Fruit fly (Drosophila melanogaster) whole organism, embryonic: Measurements from ENCODE around the gene ATPsynG.

Source experiments
- Adf1 ChIP-seq: fragments of 200-800 bp; sonication (Bioruptor generic); IDR thresholded peaks from 2 replicates; pipeline ENCODE4 v1.3.6; 2022; ENCODE audit warnings: missing biosample characterization, missing genetic modification characterization
- Aef1 ChIP-seq: fragments of 200-800 bp; sonication (Bioruptor generic); IDR thresholded peaks from 3 replicates; pipeline ENCODE4 v1.3.6; 2022; ENCODE audit warnings: missing biosample characterization, missing genetic modification characterization
- Atf3 ChIP-seq: fragments of 200-800 bp; sonication (Bioruptor generic); optimal IDR thresholded peaks from 3 replicates; lab custom pipeline; 2016; ENCODE audit warnings: missing biosample characterization, missing genetic modification characterization
- Awh ChIP-seq: fragments of 200-800 bp; sonication (Bioruptor generic); IDR thresholded peaks from 2 replicates; pipeline ENCODE4, ENCODE4 v1.3.6; 2022; ENCODE audit warnings: missing biosample characterization, missing genetic modification characterization
- Bdp1 ChIP-seq: fragments of 200-800 bp; sonication (Bioruptor generic); optimal IDR thresholded peaks from 3 replicates; lab custom pipeline; 2016; ENCODE audit warnings: missing biosample characterization, missing genetic modification characterization
- CG10462 ChIP-seq: fragments of 200-800 bp; sonication (Bioruptor generic); optimal IDR thresholded peaks from 2 replicates; lab custom pipeline; 2016; ENCODE audit warnings: missing biosample characterization, missing genetic modification characterization
- CG11398 ChIP-seq: fragments of 200-800 bp; sonication (Bioruptor generic); optimal IDR thresholded peaks from 2 replicates; lab custom pipeline; 2016; ENCODE audit warnings: missing biosample characterization, missing genetic modification characterization
- CG11504 ChIP-seq: fragments of 200-800 bp; sonication (Bioruptor generic); optimal IDR thresholded peaks from 3 replicates; lab custom pipeline; 2019; ENCODE audit warnings: missing biosample characterization, mild to moderate bottlenecking, missing genetic modification characterization, moderate library complexity
- CG11723 ChIP-seq: fragments of 200-800 bp; sonication (Bioruptor generic); optimal IDR thresholded peaks from 2 replicates; lab custom pipeline; 2017; ENCODE audit warnings: missing biosample characterization, mild to moderate bottlenecking, missing genetic modification characterization
- CG12219 ChIP-seq: fragments of 200-800 bp; sonication (Bioruptor generic); optimal IDR thresholded peaks from 3 replicates; lab custom pipeline; 2018; ENCODE audit warnings: missing biosample characterization, mild to moderate bottlenecking, missing genetic modification characterization
- CG12236 ChIP-seq: fragments of 200-800 bp; sonication (Bioruptor generic); optimal IDR thresholded peaks from 2 replicates; lab custom pipeline; 2016; ENCODE audit warnings: missing biosample characterization, missing genetic modification characterization
- CG13123 ChIP-seq: fragments of 200-800 bp; sonication (Bioruptor generic); optimal IDR thresholded peaks from 2 replicates; lab custom pipeline; 2016; ENCODE audit warnings: missing biosample characterization, missing genetic modification characterization
- CG15073 ChIP-seq: fragments of 200-800 bp; sonication (Bioruptor generic); optimal IDR thresholded peaks from 2 replicates; lab custom pipeline; 2016; ENCODE audit warnings: missing biosample characterization, missing genetic modification characterization
- CG18262 ChIP-seq: fragments of 200-800 bp; optimal IDR thresholded peaks from 3 replicates; lab custom pipeline; 2019; ENCODE audit warnings: missing biosample characterization, mild to moderate bottlenecking, missing genetic modification characterization, moderate library complexity
- CG42726 ChIP-seq: fragments of 200-800 bp; sonication (Bioruptor generic); IDR thresholded peaks from 2 replicates; pipeline ENCODE4 v1.3.6; 2022; ENCODE audit warnings: missing biosample characterization, missing genetic modification characterization; ENCODE audit not compliant: partially characterized antibody
- CG4360 ChIP-seq: fragments of 200-800 bp; sonication (Bioruptor generic); IDR thresholded peaks from 2 replicates; pipeline ENCODE4 v1.3.6; 2022; ENCODE audit warnings: missing biosample characterization, missing genetic modification characterization
- CG4424 ChIP-seq: fragments of 200-800 bp; sonication (Bioruptor generic); optimal IDR thresholded peaks from 3 replicates; lab custom pipeline; 2016; ENCODE audit warnings: missing biosample characterization, missing genetic modification characterization
- CG6654 ChIP-seq: fragments of 200-800 bp; sonication (Bioruptor generic); optimal IDR thresholded peaks from 2 replicates; lab custom pipeline; 2017; ENCODE audit warnings: missing biosample characterization, mild to moderate bottlenecking, missing genetic modification characterization
- CG9609 ChIP-seq: fragments of 200-800 bp; sonication (Bioruptor generic); optimal IDR thresholded peaks from 3 replicates; lab custom pipeline; 2016; ENCODE audit warnings: missing biosample characterization, missing genetic modification characterization
- CTCF ChIP-seq: fragments of 200-800 bp; sonication (Bioruptor generic); optimal IDR thresholded peaks from 2 replicates; lab custom pipeline; 2017; ENCODE audit warnings: missing biosample characterization, mild to moderate bottlenecking, missing genetic modification characterization, moderate library complexity
- D ChIP-seq, 2 experiments: fragments of 200-800 bp in 1 of 2; fragments of >200 bp in 1 of 2; sonication (Bioruptor generic) in 1 of 2; optimal IDR thresholded peaks; 2 replicates in 1 of 2; 3 replicates in 1 of 2; lab custom pipeline; 2017; ENCODE audit warnings: mild to moderate bottlenecking in 1 of 2, missing biosample characterization in 1 of 2, missing genetic modification characterization in 1 of 2, missing genetic modification reagents in 1 of 2
- Dll ChIP-seq: fragments of 200-800 bp; sonication (Bioruptor generic); IDR thresholded peaks from 4 replicates; pipeline ENCODE4 v1.3.6; 2022; ENCODE audit warnings: missing biosample characterization, missing genetic modification characterization; ENCODE audit not compliant: partially characterized antibody
- Doc3 ChIP-seq: fragments of 200-800 bp; sonication (Bioruptor generic); IDR thresholded peaks from 3 replicates; pipeline ENCODE4 v1.3.6; 2022; ENCODE audit warnings: missing biosample characterization, missing genetic modification characterization; ENCODE audit not compliant: partially characterized antibody
- H15 ChIP-seq: fragments of 200-800 bp; sonication (Bioruptor generic); IDR thresholded peaks from 3 replicates; pipeline ENCODE4 v1.3.6; 2022; ENCODE audit warnings: missing biosample characterization, missing genetic modification characterization
- Hmx ChIP-seq: fragments of 200-800 bp; sonication (Bioruptor generic); optimal IDR thresholded peaks from 2 replicates; lab custom pipeline; 2016; ENCODE audit warnings: missing biosample characterization, missing genetic modification characterization
- Mrtf ChIP-seq: fragments of 200-800 bp; sonication (Bioruptor generic); IDR thresholded peaks from 3 replicates; pipeline ENCODE4 v1.3.6; 2022; ENCODE audit warnings: missing biosample characterization, missing genetic modification characterization
- Oli ChIP-seq: fragments of 200-800 bp; sonication (Bioruptor generic); optimal IDR thresholded peaks from 2 replicates; lab custom pipeline; 2018; ENCODE audit warnings: missing biosample characterization, mild to moderate bottlenecking, missing genetic modification characterization, moderate library complexity
- Stat92E ChIP-seq, 3 experiments: fragments of >200 bp in 2 of 3; fragments of 200-800 bp in 1 of 3; sonication (Bioruptor generic) in 1 of 3; optimal IDR thresholded peaks; 2 replicates each; lab custom pipeline; 2017 to 2019; ENCODE audit warnings: missing biosample characterization in 3 of 3, missing genetic modification characterization in 3 of 3, mild to moderate bottlenecking in 1 of 3, moderate library complexity in 1 of 3
- Trl ChIP-seq, 3 experiments: fragments of >200 bp in 2 of 3; fragments of 200-800 bp in 1 of 3; sonication (Bioruptor generic) in 1 of 3; optimal IDR thresholded peaks; 2 replicates in 1 of 3; 3 replicates in 2 of 3; lab custom pipeline; 2016 to 2017; ENCODE audit warnings: missing biosample characterization in 1 of 3, missing genetic modification characterization in 1 of 3
- Vsx1 ChIP-seq: fragments of 200-800 bp; sonication (Bioruptor generic); optimal IDR thresholded peaks from 2 replicates; lab custom pipeline; 2017; ENCODE audit warnings: missing biosample characterization, mild to moderate bottlenecking, missing genetic modification characterization, missing genetic modification reagents
- abd-A ChIP-seq: fragments of 200-800 bp; sonication (Bioruptor generic); optimal IDR thresholded peaks from 3 replicates; lab custom pipeline; 2019; ENCODE audit warnings: missing biosample characterization, mild to moderate bottlenecking, missing genetic modification characterization, moderate library complexity
- ash1 ChIP-seq: fragments of 200-800 bp; sonication (Bioruptor generic); optimal IDR thresholded peaks from 2 replicates; lab custom pipeline; 2018; ENCODE audit warnings: missing biosample characterization, mild to moderate bottlenecking, missing genetic modification characterization
- bsh ChIP-seq, 2 experiments: fragments of 200-800 bp; sonication (Bioruptor generic); optimal IDR thresholded peaks; 2 replicates each; lab custom pipeline; 2017 to 2018; ENCODE audit warnings: mild to moderate bottlenecking in 2 of 2, missing biosample characterization in 2 of 2, missing genetic modification characterization in 2 of 2, moderate library complexity in 1 of 2
- chn ChIP-seq: fragments of 200-800 bp; sonication (Bioruptor generic); optimal IDR thresholded peaks from 2 replicates; lab custom pipeline; 2016; ENCODE audit warnings: missing biosample characterization, missing genetic modification characterization
- crp ChIP-seq, 2 experiments: fragments of 200-800 bp; sonication (Bioruptor generic); optimal IDR thresholded peaks; 2 replicates in 1 of 2; 3 replicates in 1 of 2; lab custom pipeline; 2017; ENCODE audit warnings: missing biosample characterization in 2 of 2, missing genetic modification characterization in 2 of 2, mild to moderate bottlenecking in 1 of 2, moderate library complexity in 1 of 2
- fd64A ChIP-seq: fragments of 200-800 bp; sonication (Bioruptor generic); optimal IDR thresholded peaks from 3 replicates; lab custom pipeline; 2018; ENCODE audit warnings: missing biosample characterization, mild to moderate bottlenecking, missing genetic modification characterization
- fd96Cb ChIP-seq: fragments of 200-800 bp; sonication (Bioruptor generic); optimal IDR thresholded peaks from 2 replicates; lab custom pipeline; 2018; ENCODE audit warnings: missing biosample characterization, mild to moderate bottlenecking, missing genetic modification characterization, moderate library complexity
- grau ChIP-seq: fragments of 200-800 bp; optimal IDR thresholded peaks from 3 replicates; lab custom pipeline; 2019; ENCODE audit warnings: missing biosample characterization, mild to moderate bottlenecking, missing genetic modification characterization, moderate library complexity
- grn ChIP-seq: fragments of 200-800 bp; sonication (Bioruptor generic); optimal IDR thresholded peaks from 3 replicates; lab custom pipeline; 2017; ENCODE audit warnings: missing biosample characterization, missing genetic modification characterization
- gro ChIP-seq: fragments of 200-800 bp; sonication (Bioruptor generic); optimal IDR thresholded peaks from 2 replicates; lab custom pipeline; 2016; ENCODE audit warnings: missing biosample characterization, missing genetic modification characterization
- jumu ChIP-seq: fragments of 200-800 bp; sonication (Bioruptor generic); optimal IDR thresholded peaks from 3 replicates; lab custom pipeline; 2016; ENCODE audit warnings: missing biosample characterization, missing genetic modification characterization
- kay ChIP-seq: fragments of 200-800 bp; sonication (Bioruptor generic); optimal IDR thresholded peaks from 2 replicates; lab custom pipeline; 2016; ENCODE audit warnings: missing biosample characterization, missing genetic modification characterization
- lola ChIP-seq, 3 experiments: fragments of >200 bp in 2 of 3; fragments of 200-800 bp in 1 of 3; sonication (Bioruptor generic) in 1 of 3; optimal IDR thresholded peaks; 2 replicates each; lab custom pipeline; 2017 to 2019; ENCODE audit warnings: missing biosample characterization in 3 of 3, missing genetic modification characterization in 3 of 3, mild to moderate bottlenecking in 1 of 3, moderate library complexity in 1 of 3
- mirr ChIP-seq: fragments of 200-800 bp; sonication (Bioruptor generic); optimal IDR thresholded peaks from 3 replicates; lab custom pipeline; 2018; ENCODE audit warnings: missing biosample characterization, mild to moderate bottlenecking, missing genetic modification characterization
- mld ChIP-seq: fragments of 200-800 bp; sonication (Bioruptor generic); IDR thresholded peaks from 3 replicates; pipeline ENCODE4 v1.3.6; 2022; ENCODE audit warnings: missing biosample characterization, missing genetic modification characterization; ENCODE audit not compliant: partially characterized antibody
- pnt ChIP-seq: fragments of 200-800 bp; sonication (Bioruptor generic); optimal IDR thresholded peaks from 3 replicates; lab custom pipeline; 2016; ENCODE audit warnings: missing biosample characterization, missing genetic modification characterization
- pros ChIP-seq: fragments of 200-800 bp; sonication (Bioruptor generic); optimal IDR thresholded peaks from 3 replicates; lab custom pipeline; 2019; ENCODE audit warnings: missing biosample characterization, mild to moderate bottlenecking, missing genetic modification characterization, moderate library complexity
- ranshi ChIP-seq: fragments of 200-800 bp; sonication (Bioruptor generic); IDR thresholded peaks from 2 replicates; pipeline ENCODE4 v1.3.6; 2022; ENCODE audit warnings: missing biosample characterization, missing genetic modification characterization
- so ChIP-seq: fragments of 200-800 bp; sonication (Bioruptor generic); IDR thresholded peaks from 3 replicates; pipeline ENCODE4 v1.3.6; 2022; ENCODE audit warnings: missing biosample characterization, missing genetic modification characterization
- wdn ChIP-seq: fragments of 200-800 bp; sonication (Bioruptor generic); IDR thresholded peaks from 2 replicates; pipeline ENCODE4 v1.3.6; 2022; ENCODE audit warnings: missing biosample characterization, missing genetic modification characterization
- zfh2 ChIP-seq: fragments of 200-800 bp; sonication (Bioruptor generic); optimal IDR thresholded peaks from 2 replicates; lab custom pipeline; 2016; ENCODE audit warnings: missing biosample characterization, missing genetic modification characterization

Gene ATPsynG

DNA sequence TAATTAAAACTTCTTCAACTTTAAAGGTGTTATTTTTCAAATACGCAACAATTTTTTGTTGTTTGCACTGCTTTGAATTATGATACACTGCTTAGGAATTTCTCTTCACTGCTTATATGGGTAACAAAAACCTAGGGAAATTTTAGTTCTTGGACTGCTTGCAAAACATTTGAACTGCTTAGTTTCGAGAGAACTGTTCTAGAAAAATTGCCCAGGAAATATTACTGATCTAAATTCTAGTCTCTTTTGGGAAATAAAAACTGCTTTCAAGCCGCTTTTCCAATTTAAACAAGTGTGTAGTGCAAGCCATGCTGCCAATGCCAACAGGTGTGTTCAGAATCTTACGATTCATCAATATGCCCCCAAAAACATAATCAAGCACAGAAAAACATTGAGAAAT is 11.7 kb downstream of the ATPsynG start (continued):
- TF ChIP-seq crp (GFP tag; optimal IDR thresholded peaks at IDR 0.05; lab: Kevin White, UChicago) (no peak), Vsx1 (GFP tag; lab: Kevin White, UChicago) (no peak), Trl (optimal IDR thresholded peaks at IDR 0.05; lab: Kevin White, UChicago) (no peak), Trl (GFP tag; optimal IDR thresholded peaks at IDR 0.05; lab: Kevin White, UChicago) (no peak), mld (GFP tag; lab: Robert Waterston, UW) (no peak), lola (GFP tag; optimal IDR thresholded peaks at IDR 0.05; lab: Kevin White, UChicago) (peak in 1 of 3 experiments; percentile 21), CG11723 (GFP tag; lab: Kevin White, UChicago) (no peak), grn (GFP tag; lab: Kevin White, UChicago) (no peak), CG9609 (GFP tag; lab: Kevin White, UChicago) (no peak), Mrtf (GFP tag; lab: Robert Waterston, UW) (no peak), CG10462 (GFP tag; lab: Kevin White, UChicago) (no peak), CG13123 (no peak), Adf1 (no peak), H15 (GFP tag; lab: Robert Waterston, UW) (no peak), Atf3 (GFP tag; lab: Kevin White, UChicago) (no peak), Aef1 (GFP tag; lab: Robert Waterston, UW) (peak; percentile 57; the same call in 1 of the 3 replicates), Hmx (GFP tag; lab: Kevin White, UChicago) (no peak), CG4360 (0 out of 2 replicates have a peak, but pooled peaks have one; percentile 22), ash1 (GFP tag; lab: Kevin White, UChicago) (no peak), Stat92E (GFP tag; optimal IDR thresholded peaks at IDR 0.05; lab: Kevin White, UChicago) (no peak), zfh2 (GFP tag; lab: Kevin White, UChicago) (no peak), jumu (no peak), mirr (GFP tag; lab: Kevin White, UChicago) (no peak), Oli (no peak), fd64A (no peak), CG18262 (tag; lab: Kevin White, UChicago) (no peak), fd96Cb (tag; lab: Kevin White, UChicago) (no peak), Dll (GFP tag; lab: Robert Waterston, UW) (no peak), chn (GFP tag; lab: Kevin White, UChicago) (no peak), wdn (GFP tag; lab: Robert Waterston, UW) (no peak), CG6654 (GFP tag; lab: Kevin White, UChicago) (no peak), so (GFP tag; lab: Robert Waterston, UW) (no peak), Bdp1 (GFP tag; lab: Kevin White, UChicago) (peak; percentile 14), kay (GFP tag; lab: Kevin White, UChicago) (peak; percentile 31), CG12219 (GFP tag; lab: Kevin White, UChicago) (no peak), Doc3 (GFP tag; lab: Robert Waterston, UW) (no peak), pros (GFP tag; lab: Kevin White, UChicago) (no peak), CG11504 (tag; lab: Kevin White, UChicago) (peak; percentile 74), gro (GFP tag; lab: Kevin White, UChicago) (no peak), abd-A (tag; lab: Kevin White, UChicago) (no peak), D (optimal IDR thresholded peaks at IDR 0.05; lab: Kevin White, UChicago) (no peak), D (GFP tag; optimal IDR thresholded peaks at IDR 0.05; lab: Kevin White, UChicago) (no peak), grau (tag; lab: Kevin White, UChicago) (no peak), ranshi (no peak), CG11398 (no peak), Awh (GFP tag; lab: Robert Waterston, UW) (no peak), CG4424 (GFP tag; lab: Kevin White, UChicago) (no peak), CG42726 (GFP tag; lab: Robert Waterston, UW) (no peak), CG12236 (GFP tag; lab: Kevin White, UChicago) (no peak), CTCF (GFP tag; lab: Kevin White, UChicago) (peak; percentile 75), pnt (GFP tag; lab: Kevin White, UChicago) (no peak), CG15073 (GFP tag; lab: Kevin White, UChicago) (no peak), bsh (GFP tag; optimal IDR thresholded peaks at IDR 0.05; lab: Kevin White, UChicago) (no peak)
